Fruit fly (Drosophila melanogaster) whole organism, embryonic: ENCODE results near the gene CG42728.

Source experiments
- Abd-B ChIP-seq: fragments of 200-800 bp; sonication (Bioruptor generic); optimal IDR thresholded peaks from 2 replicates; lab custom pipeline; 2018; ENCODE audit warnings: missing biosample characterization, mild to moderate bottlenecking, missing genetic modification characterization, moderate library complexity
- BEAF-32 ChIP-seq: fragments of 200-800 bp; sonication (Bioruptor generic); optimal IDR thresholded peaks from 3 replicates; lab custom pipeline; 2017; ENCODE audit warnings: missing biosample characterization, missing genetic modification characterization, mild to moderate bottlenecking, moderate library complexity, missing genetic modification reagents
- CG13624 ChIP-seq: fragments of 200-800 bp; sonication (Bioruptor generic); optimal IDR thresholded peaks from 2 replicates; lab custom pipeline; 2016; ENCODE audit warnings: missing biosample characterization, missing genetic modification characterization
- CG17328 ChIP-seq: fragments of 200-800 bp; sonication (Bioruptor generic); IDR thresholded peaks from 2 replicates; pipeline ENCODE4 v1.3.6; 2022; ENCODE audit warnings: missing biosample characterization, missing genetic modification characterization
- CG17829 ChIP-seq: fragments of 200-800 bp; optimal IDR thresholded peaks from 2 replicates; lab custom pipeline; 2019; ENCODE audit warnings: missing biosample characterization, mild to moderate bottlenecking, missing genetic modification characterization, moderate library complexity
- CG18262 ChIP-seq: fragments of 200-800 bp; optimal IDR thresholded peaks from 3 replicates; lab custom pipeline; 2019; ENCODE audit warnings: missing biosample characterization, mild to moderate bottlenecking, missing genetic modification characterization, moderate library complexity
- CG1832 ChIP-seq: fragments of 200-800 bp; sonication (Bioruptor generic); optimal IDR thresholded peaks from 2 replicates; lab custom pipeline; 2017; ENCODE audit warnings: missing biosample characterization, mild to moderate bottlenecking, missing genetic modification characterization, inconsistent platforms
- CG2116 ChIP-seq: fragments of 200-800 bp; sonication (Bioruptor generic); optimal IDR thresholded peaks from 3 replicates; lab custom pipeline; 2018; ENCODE audit warnings: missing biosample characterization, mild to moderate bottlenecking, missing genetic modification characterization
- CG34224 ChIP-seq: fragments of 200-800 bp; sonication (Bioruptor generic); IDR thresholded peaks from 3 replicates; pipeline ENCODE4 v1.3.6; 2022; ENCODE audit warnings: missing biosample characterization, missing genetic modification characterization; ENCODE audit not compliant: partially characterized antibody
- CG4404 ChIP-seq: fragments of 200-800 bp; sonication (Bioruptor generic); IDR thresholded peaks from 2 replicates; pipeline ENCODE4 v1.3.6; 2022; ENCODE audit warnings: missing biosample characterization, missing genetic modification characterization
- CG7372 ChIP-seq: fragments of 200-800 bp; sonication (Bioruptor generic); IDR thresholded peaks from 2 replicates; pipeline ENCODE4 v1.3.6; 2022; ENCODE audit warnings: missing biosample characterization, missing genetic modification characterization
- CG8281 ChIP-seq: fragments of 200-800 bp; sonication (Bioruptor generic); optimal IDR thresholded peaks from 2 replicates; lab custom pipeline; 2018; ENCODE audit warnings: missing biosample characterization, mild to moderate bottlenecking, missing genetic modification characterization, moderate library complexity
- Dll ChIP-seq: fragments of 200-800 bp; sonication (Bioruptor generic); IDR thresholded peaks from 4 replicates; pipeline ENCODE4 v1.3.6; 2022; ENCODE audit warnings: missing biosample characterization, missing genetic modification characterization; ENCODE audit not compliant: partially characterized antibody
- Doc2 ChIP-seq: fragments of 200-800 bp; sonication (Bioruptor generic); IDR thresholded peaks from 2 replicates; pipeline ENCODE4 v1.3.6; 2022; ENCODE audit warnings: missing biosample characterization, missing genetic modification characterization
- Doc3 ChIP-seq: fragments of 200-800 bp; sonication (Bioruptor generic); IDR thresholded peaks from 3 replicates; pipeline ENCODE4 v1.3.6; 2022; ENCODE audit warnings: missing biosample characterization, missing genetic modification characterization; ENCODE audit not compliant: partially characterized antibody
- Dp ChIP-seq: fragments of 200-800 bp; sonication (Bioruptor generic); optimal IDR thresholded peaks from 2 replicates; lab custom pipeline; 2018; ENCODE audit warnings: missing biosample characterization, mild to moderate bottlenecking, missing genetic modification characterization, moderate library complexity
- Dref ChIP-seq: fragments of 200-800 bp; sonication (Bioruptor generic); IDR thresholded peaks from 2 replicates; pipeline ENCODE4 v1.3.6; 2022; ENCODE audit warnings: missing biosample characterization, missing genetic modification characterization
- E2f1 ChIP-seq: fragments of 200-800 bp; sonication (Bioruptor generic); IDR thresholded peaks from 2 replicates; pipeline ENCODE4 v1.3.6; 2022; ENCODE audit warnings: missing biosample characterization, missing genetic modification characterization
- E2f2 ChIP-seq: fragments of 200-800 bp; sonication (Bioruptor generic); IDR thresholded peaks from 2 replicates; pipeline ENCODE4 v1.3.6; 2022; ENCODE audit warnings: missing biosample characterization, missing genetic modification characterization
- Hand ChIP-seq: fragments of 200-800 bp; sonication (Bioruptor generic); optimal IDR thresholded peaks from 2 replicates; lab custom pipeline; 2017; ENCODE audit warnings: mild to moderate bottlenecking, missing biosample characterization, missing genetic modification reagents, missing genetic modification characterization
- MBD-R2 ChIP-seq: fragments of 200-800 bp; sonication (Bioruptor generic); IDR thresholded peaks from 2 replicates; pipeline ENCODE4 v1.3.6; 2022; ENCODE audit warnings: missing biosample characterization, missing genetic modification characterization
- MESR4 ChIP-seq: fragments of 200-800 bp; sonication (Bioruptor generic); optimal IDR thresholded peaks from 2 replicates; lab custom pipeline; 2018; ENCODE audit warnings: missing biosample characterization, mild to moderate bottlenecking, missing genetic modification characterization, moderate library complexity
- Poxn ChIP-seq: fragments of 200-800 bp; sonication (Bioruptor generic); IDR thresholded peaks from 2 replicates; pipeline ENCODE4 v1.3.6; 2022; ENCODE audit warnings: missing biosample characterization, missing genetic modification characterization
- Scr ChIP-seq: fragments of 200-800 bp; sonication (Bioruptor generic); IDR thresholded peaks from 2 replicates; pipeline ENCODE4 v1.3.6; 2022; ENCODE audit warnings: missing biosample characterization, missing genetic modification characterization; ENCODE audit not compliant: partially characterized antibody
- Stat92E ChIP-seq, 3 experiments: fragments of >200 bp in 2 of 3; fragments of 200-800 bp in 1 of 3; sonication (Bioruptor generic) in 1 of 3; optimal IDR thresholded peaks; 2 replicates each; lab custom pipeline; 2017 to 2019; ENCODE audit warnings: missing biosample characterization in 3 of 3, missing genetic modification characterization in 3 of 3, mild to moderate bottlenecking in 1 of 3, moderate library complexity in 1 of 3
- Xrp1 ChIP-seq: fragments of 200-800 bp; sonication (Bioruptor generic); IDR thresholded peaks from 2 replicates; pipeline ENCODE4 v1.3.6; 2022; ENCODE audit warnings: missing biosample characterization, missing genetic modification characterization
- YL-1 ChIP-seq: fragments of 200-800 bp; sonication (Bioruptor generic); optimal IDR thresholded peaks from 3 replicates; lab custom pipeline; 2017; ENCODE audit warnings: missing biosample characterization, mild to moderate bottlenecking, missing genetic modification characterization
- crp ChIP-seq, 2 experiments: fragments of 200-800 bp; sonication (Bioruptor generic); optimal IDR thresholded peaks; 2 replicates in 1 of 2; 3 replicates in 1 of 2; lab custom pipeline; 2017; ENCODE audit warnings: missing biosample characterization in 2 of 2, missing genetic modification characterization in 2 of 2, mild to moderate bottlenecking in 1 of 2, moderate library complexity in 1 of 2
- eyg ChIP-seq: fragments of 200-800 bp; sonication (Bioruptor generic); optimal IDR thresholded peaks from 3 replicates; lab custom pipeline; 2016; ENCODE audit warnings: missing biosample characterization, missing genetic modification characterization
- fd64A ChIP-seq: fragments of 200-800 bp; sonication (Bioruptor generic); optimal IDR thresholded peaks from 3 replicates; lab custom pipeline; 2018; ENCODE audit warnings: missing biosample characterization, mild to moderate bottlenecking, missing genetic modification characterization
- ftz-f1 ChIP-seq: fragments of 200-800 bp; sonication (Bioruptor generic); optimal IDR thresholded peaks from 2 replicates; lab custom pipeline; 2016; ENCODE audit warnings: missing biosample characterization, missing genetic modification characterization
- org-1 ChIP-seq: fragments of 200-800 bp; sonication (Bioruptor generic); optimal IDR thresholded peaks from 2 replicates; lab custom pipeline; 2017; ENCODE audit warnings: missing biosample characterization, missing genetic modification characterization
- pzg ChIP-seq: fragments of 200-800 bp; sonication (Bioruptor generic); optimal IDR thresholded peaks from 3 replicates; lab custom pipeline; 2018; ENCODE audit warnings: missing biosample characterization, mild to moderate bottlenecking, missing genetic modification characterization, moderate library complexity
- sens ChIP-seq: fragments of 200-800 bp; sonication (Bioruptor generic); peaks from one replicate; lab custom pipeline; 2016; ENCODE audit warnings: missing biosample characterization, missing genetic modification characterization
- sima ChIP-seq: fragments of 200-800 bp; sonication (Bioruptor generic); optimal IDR thresholded peaks from 2 replicates; lab custom pipeline; 2016; ENCODE audit warnings: missing biosample characterization, missing genetic modification characterization
- sna ChIP-seq: fragments of 200-800 bp; sonication (Bioruptor generic); IDR thresholded peaks from 2 replicates; pipeline ENCODE4 v1.3.6; 2022; ENCODE audit warnings: missing biosample characterization, missing genetic modification characterization; ENCODE audit not compliant: partially characterized antibody
- stwl ChIP-seq: fragments of 200-800 bp; sonication (Bioruptor generic); optimal IDR thresholded peaks from 3 replicates; lab custom pipeline; 2018; ENCODE audit warnings: missing biosample characterization, mild to moderate bottlenecking, missing genetic modification characterization, moderate library complexity
- trem ChIP-seq: fragments of 200-800 bp; optimal IDR thresholded peaks from 3 replicates; lab custom pipeline; 2019; ENCODE audit warnings: missing biosample characterization, mild to moderate bottlenecking, missing genetic modification characterization, moderate library complexity
- tup ChIP-seq: fragments of 200-800 bp; sonication (Bioruptor generic); optimal IDR thresholded peaks from 2 replicates; lab custom pipeline; 2016; ENCODE audit warnings: missing biosample characterization, mild to moderate bottlenecking, missing genetic modification characterization, moderate library complexity
- zen2 ChIP-seq: fragments of 200-800 bp; sonication (Bioruptor generic); IDR thresholded peaks from 3 replicates; pipeline ENCODE4 v1.3.6; 2022; ENCODE audit warnings: missing biosample characterization, missing genetic modification characterization; ENCODE audit not compliant: partially characterized antibody

Gene CG42728

dm6 chr3L:15528096-15528495, at the start of gene CG42728:
Gene CG42728 (minus strand): TSS chr3L:15528196.
- TF ChIP-seq Stat92E (GFP tag; optimal IDR thresholded peaks at IDR 0.05; lab: Kevin White, UChicago) (no peak), CG4404 (GFP tag; lab: Robert Waterston, UW) (no peak), CG1832 (GFP tag; lab: Kevin White, UChicago) (no peak)

- TF ChIP-seq CG7372 (GFP tag; lab: Robert Waterston, UW) (no peak), Dref (GFP tag; lab: Robert Waterston, UW) (peak; percentile 55), stwl (peak; percentile 24), BEAF-32 (GFP tag; lab: Kevin White, UChicago) (peak; percentile 15), Doc3 (GFP tag; lab: Robert Waterston, UW) (peak; percentile 28; the same call in 1 of the 3 replicates), YL-1 (GFP tag; lab: Kevin White, UChicago) (peak; percentile 31), Scr (peak; percentile 41; the same call in 1 of the 2 replicates), Poxn (GFP tag; lab: Robert Waterston, UW) (no peak), CG18262 (no peak), Abd-B (GFP tag; lab: Kevin White, UChicago) (no peak), CG2116 (GFP tag; lab: Kevin White, UChicago) (peak; percentile 26), CG17328 (GFP tag; lab: Robert Waterston, UW) (no peak), MBD-R2 (peak; percentile 37; the same call in 1 of the 2 replicates), zen2 (GFP tag; lab: Robert Waterston, UW) (0 out of 3 replicates have a peak, but pooled peaks have one; percentile 48), Dp (GFP tag; lab: Kevin White, UChicago) (peak; percentile 52), crp (GFP tag; optimal IDR thresholded peaks at IDR 0.05; lab: Kevin White, UChicago) (peak in 1 of 2 experiments; percentile 69), sna (GFP tag; lab: Robert Waterston, UW) (0 out of 2 replicates have a peak, but pooled peaks have one; percentile 23), Xrp1 (GFP tag; lab: Robert Waterston, UW) (no peak), org-1 (GFP tag; lab: Kevin White, UChicago) (no peak), sens (GFP tag; lab: Kevin White, UChicago) (no peak), Dll (GFP tag; lab: Robert Waterston, UW) (peak; percentile 46; the same call in 2 of the 4 replicates), eyg (GFP tag; lab: Kevin White, UChicago) (no peak), trem (peak; percentile 22), MESR4 (GFP tag; lab: Kevin White, UChicago) (peak; percentile 55), pzg (GFP tag; lab: Kevin White, UChicago) (peak; percentile 11), CG34224 (peak; percentile 61; the same call in 2 of the 3 replicates), E2f2 (GFP tag; lab: Robert Waterston, UW) (peak; percentile 58; the same call in 1 of the 2 replicates)
Observed at dm6 chr3L:15576357-15576756, 48.4 kb upstream of the CG42728 start, which contains the start of gene Ufsp2. Gene Ufsp2 (plus strand): TSS chr3L:15576570.

DNA sequence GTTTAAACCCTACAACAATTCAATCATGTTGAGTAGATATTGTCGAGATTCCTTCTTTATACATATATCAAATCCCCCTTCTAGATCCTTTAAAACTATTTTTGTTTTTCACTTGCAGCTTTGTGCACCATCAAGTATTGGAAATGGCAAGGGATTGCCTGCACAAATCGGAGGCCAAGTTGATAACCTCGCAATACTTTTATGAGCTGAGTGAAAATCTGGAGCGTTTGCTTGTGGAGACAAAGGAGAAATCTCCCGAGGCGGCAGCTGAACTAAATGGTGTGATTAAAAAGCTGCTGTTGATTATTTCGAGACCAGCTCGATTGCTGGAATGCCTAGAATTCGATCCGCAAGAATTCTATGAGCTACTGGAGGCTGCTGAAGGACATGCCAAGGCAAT, 42.6 kb upstream of the CG42728 start:
- TF ChIP-seq CG13624 (GFP tag; lab: Kevin White, UChicago) (no peak), Hand (GFP tag; lab: Kevin White, UChicago) (no peak), Doc2 (GFP tag; lab: Robert Waterston, UW) (no peak), fd64A (GFP tag; lab: Kevin White, UChicago) (no peak), CG8281 (tag; lab: Kevin White, UChicago) (no peak), CG17829 (tag; lab: Kevin White, UChicago) (no peak), sima (GFP tag; lab: Kevin White, UChicago) (no peak), tup (no peak), E2f1 (GFP tag; lab: Robert Waterston, UW) (no peak), ftz-f1 (GFP tag; lab: Kevin White, UChicago) (no peak), stwl (no peak)
- TF ChIP-seq, all 482 proteins: peak for 0
